Fruit fly (Drosophila melanogaster) whole organism, pupa: ENCODE data around the gene CG15891.
A peak's percentile ranks its signal among the peaks of the same experiment; 100 is the strongest.

Experiments used
- CG10348 ChIP-seq: fragments of 200-800 bp; sonication (Bioruptor generic); IDR thresholded peaks from 2 replicates; pipeline ENCODE4 v1.3.6; 2022; ENCODE audit warnings: missing biosample characterization, missing genetic modification characterization
- CG12605 ChIP-seq: fragments of 200-800 bp; sonication (Bioruptor generic); IDR thresholded peaks from 2 replicates; pipeline ENCODE4 v1.3.6; 2022; ENCODE audit warnings: missing biosample characterization, missing genetic modification characterization
- CG13204 ChIP-seq: fragments of 200-800 bp; sonication (Bioruptor generic); optimal IDR thresholded peaks from 2 replicates; lab custom pipeline; 2018; ENCODE audit warnings: missing biosample characterization, mild to moderate bottlenecking, missing genetic modification characterization, moderate library complexity
- CG14655 ChIP-seq: fragments of 200-800 bp; sonication (Bioruptor generic); optimal IDR thresholded peaks from 3 replicates; lab custom pipeline; 2017; ENCODE audit warnings: mild to moderate bottlenecking, missing biosample characterization, missing genetic modification reagents, missing genetic modification characterization
- CG15710 ChIP-seq: fragments of 200-800 bp; sonication (Bioruptor generic); optimal IDR thresholded peaks from 2 replicates; lab custom pipeline; 2018; ENCODE audit warnings: missing biosample characterization, mild to moderate bottlenecking, missing genetic modification characterization, moderate library complexity
- CG17806 ChIP-seq: fragments of 200-800 bp; sonication (Bioruptor generic); optimal IDR thresholded peaks from 2 replicates; lab custom pipeline; 2018; ENCODE audit warnings: missing biosample characterization, mild to moderate bottlenecking, missing genetic modification characterization, moderate library complexity
- CG32121 ChIP-seq: fragments of 200-800 bp; sonication (Bioruptor generic); IDR thresholded peaks from 2 replicates; pipeline ENCODE4 v1.3.6; 2022; ENCODE audit warnings: missing biosample characterization, missing genetic modification characterization
- CG34367 ChIP-seq: fragments of 200-800 bp; sonication (Bioruptor generic); optimal IDR thresholded peaks from 2 replicates; lab custom pipeline; 2018; ENCODE audit warnings: missing biosample characterization, mild to moderate bottlenecking, missing genetic modification characterization
- CG4496 ChIP-seq: fragments of 200-800 bp; sonication (Bioruptor generic); IDR thresholded peaks from 3 replicates; pipeline ENCODE4 v1.3.6; 2022; ENCODE audit warnings: missing biosample characterization, missing genetic modification characterization
- CG8159 ChIP-seq: fragments of 200-800 bp; sonication (Bioruptor generic); optimal IDR thresholded peaks from 3 replicates; lab custom pipeline; 2018; ENCODE audit warnings: missing biosample characterization, mild to moderate bottlenecking, missing genetic modification characterization, moderate library complexity
- CG8301 ChIP-seq: fragments of 200-800 bp; sonication (Bioruptor generic); optimal IDR thresholded peaks from 2 replicates; lab custom pipeline; 2018; ENCODE audit warnings: missing biosample characterization, mild to moderate bottlenecking, missing genetic modification characterization
- CG9948 ChIP-seq: fragments of 200-800 bp; sonication (Bioruptor generic); optimal IDR thresholded peaks from 2 replicates; lab custom pipeline; 2018; ENCODE audit warnings: missing biosample characterization, mild to moderate bottlenecking, missing genetic modification characterization, moderate library complexity
- D1 ChIP-seq: fragments of 200-800 bp; sonication (Bioruptor generic); optimal IDR thresholded peaks from 2 replicates; lab custom pipeline; 2018; ENCODE audit warnings: missing biosample characterization, mild to moderate bottlenecking, missing genetic modification characterization, moderate library complexity
- EcR ChIP-seq: fragments of 200-800 bp; sonication (Bioruptor generic); optimal IDR thresholded peaks from 3 replicates; lab custom pipeline; 2019; ENCODE audit warnings: missing biosample characterization, missing genetic modification characterization, mild to moderate bottlenecking, moderate library complexity, missing genetic modification reagents
- Ets98B ChIP-seq: fragments of 200-800 bp; sonication (Bioruptor generic); IDR thresholded peaks from 2 replicates; pipeline ENCODE4 v1.3.6; 2022; ENCODE audit warnings: missing biosample characterization, missing genetic modification characterization
- Pif1A ChIP-seq: fragments of 200-800 bp; sonication (Bioruptor generic); optimal IDR thresholded peaks from 3 replicates; lab custom pipeline; 2016; ENCODE audit warnings: missing biosample characterization, missing genetic modification characterization
- Pif1B ChIP-seq: fragments of 200-800 bp; sonication (Bioruptor generic); optimal IDR thresholded peaks from 3 replicates; lab custom pipeline; 2016; ENCODE audit warnings: missing biosample characterization, missing genetic modification characterization
- Snoo ChIP-seq: fragments of 200-800 bp; sonication (Bioruptor generic); optimal IDR thresholded peaks from 3 replicates; lab custom pipeline; 2017; ENCODE audit warnings: missing biosample characterization, mild to moderate bottlenecking, missing genetic modification characterization, inconsistent platforms
- fd96Ca ChIP-seq: fragments of 200-800 bp; sonication (Bioruptor generic); IDR thresholded peaks from 3 replicates; pipeline ENCODE4 v1.3.6; 2022; ENCODE audit warnings: missing biosample characterization, missing genetic modification characterization
- gl ChIP-seq: fragments of 200-800 bp; sonication (Bioruptor generic); optimal IDR thresholded peaks from 2 replicates; lab custom pipeline; 2018; ENCODE audit warnings: missing biosample characterization, mild to moderate bottlenecking, missing genetic modification characterization
- rn ChIP-seq: fragments of 200-800 bp; sonication (Bioruptor generic); IDR thresholded peaks from 2 replicates; pipeline ENCODE4 v1.3.6; 2022; ENCODE audit warnings: missing biosample characterization, missing genetic modification characterization

The CG15891 gene

dm6 chrX:6266092-6266491 is 29.1 kb downstream of the CG15891 start:
- TF ChIP-seq CG4496 (GFP tag; lab: Robert Waterston, UW) (peak; percentile 31; the same call in 1 of the 3 replicates), CG8159 (no peak), CG17806 (tag; lab: Kevin White, UChicago) (no peak)

- TF ChIP-seq CG34367 (tag; lab: Kevin White, UChicago) (peak; percentile 84), CG10348 (GFP tag; lab: Robert Waterston, UW) (peak; percentile 82), Pif1A (GFP tag; lab: Kevin White, UChicago) (peak; percentile 96), CG4496 (GFP tag; lab: Robert Waterston, UW) (peak; percentile 92), EcR (GFP tag; lab: Kevin White, UChicago) (no peak), CG15710 (tag; lab: Kevin White, UChicago) (peak; percentile 86), Pif1B (peak; percentile 91), Snoo (tag; lab: Kevin White, UChicago) (peak; percentile 85), D1 (tag; lab: Kevin White, UChicago) (no peak), rn (GFP tag; lab: Robert Waterston, UW) (peak; percentile 75; the same call in 1 of the 2 replicates), gl (tag; lab: Kevin White, UChicago) (peak; percentile 59), Ets98B (GFP tag; lab: Robert Waterston, UW) (peak; percentile 88), CG9948 (tag; lab: Kevin White, UChicago) (peak; percentile 89), CG32121 (GFP tag; lab: Robert Waterston, UW) (peak; percentile 95), CG13204 (peak; percentile 52), CG8301 (tag; lab: Kevin White, UChicago) (peak; percentile 89), CG8159 (peak; percentile 88), CG14655 (GFP tag; lab: Kevin White, UChicago) (peak; percentile 93), fd96Ca (GFP tag; lab: Robert Waterston, UW) (peak; percentile 96), CG17806 (tag; lab: Kevin White, UChicago) (peak; percentile 84), CG12605 (peak; percentile 85)
Measured at dm6 chrX:6265456-6265877, 29.7 kb downstream of the CG15891 start.

- TF ChIP-seq CG34367 (tag; lab: Kevin White, UChicago) (no peak), fd96Ca (GFP tag; lab: Robert Waterston, UW) (no peak), CG10348 (GFP tag; lab: Robert Waterston, UW) (no peak), CG8301 (tag; lab: Kevin White, UChicago) (no peak)
- TF ChIP-seq, all 21 proteins: peak for 0
Measured at dm6 chrX:6264456-6264855, 30.7 kb downstream of the CG15891 start.

- peak; percentile 69 for TF ChIP-seq CG32121 (GFP tag; lab: Robert Waterston, UW)
- peak; percentile 39 for TF ChIP-seq CG9948 (tag; lab: Kevin White, UChicago)
- TF ChIP-seq CG15710 (tag; lab: Kevin White, UChicago) = peak; percentile 32
- TF ChIP-seq EcR (GFP tag; lab: Kevin White, UChicago) = no peak
- no peak for TF ChIP-seq CG14655 (GFP tag; lab: Kevin White, UChicago)
- TF ChIP-seq Ets98B (GFP tag; lab: Robert Waterston, UW) = peak; percentile 25; the same call in 1 of the 2 replicates
- TF ChIP-seq CG17806 (tag; lab: Kevin White, UChicago) = peak; percentile 21
- TF ChIP-seq D1 (tag; lab: Kevin White, UChicago) = no peak
- peak; percentile 16 for TF ChIP-seq CG34367 (tag; lab: Kevin White, UChicago)
- TF ChIP-seq CG8159 = peak; percentile 32
- TF ChIP-seq rn (GFP tag; lab: Robert Waterston, UW) = 0 out of 2 replicates have a peak, but pooled peaks have one; percentile 15
- TF ChIP-seq Pif1A (GFP tag; lab: Kevin White, UChicago) = peak; percentile 14
- TF ChIP-seq CG12605 = no peak
- 0 out of 3 replicates have a peak, but pooled peaks have one; percentile 48 for TF ChIP-seq fd96Ca (GFP tag; lab: Robert Waterston, UW)
- peak; percentile 57 for TF ChIP-seq CG8301 (tag; lab: Kevin White, UChicago)
Measured at dm6 chrX:6263614-6264130, 31.5 kb downstream of the CG15891 start.

- no peak for TF ChIP-seq CG32121 (GFP tag; lab: Robert Waterston, UW)
- TF ChIP-seq, all 21 proteins: peak for 0
Measured at dm6 chrX:6260900-6261299, 34.2 kb downstream of the CG15891 start, which contains the start of gene Josd. Gene Josd (plus strand): TSS chrX:6261169.

dm6 chrX:6259696-6260095 is 35.4 kb downstream of the CG15891 start:
- no peak for TF ChIP-seq CG10348 (GFP tag; lab: Robert Waterston, UW)
- no peak for TF ChIP-seq EcR (GFP tag; lab: Kevin White, UChicago)
- TF ChIP-seq Snoo (tag; lab: Kevin White, UChicago) = no peak
- TF ChIP-seq CG4496 (GFP tag; lab: Robert Waterston, UW) = no peak
- no peak for TF ChIP-seq CG12605
- TF ChIP-seq Ets98B (GFP tag; lab: Robert Waterston, UW) = no peak
- TF ChIP-seq CG15710 (tag; lab: Kevin White, UChicago) = no peak
- no peak for TF ChIP-seq gl (tag; lab: Kevin White, UChicago)
- no peak for TF ChIP-seq CG8301 (tag; lab: Kevin White, UChicago)
- TF ChIP-seq CG9948 (tag; lab: Kevin White, UChicago) = no peak
- TF ChIP-seq CG32121 (GFP tag; lab: Robert Waterston, UW) = no peak
- TF ChIP-seq Pif1B = no peak
- TF ChIP-seq Pif1A (GFP tag; lab: Kevin White, UChicago) = no peak
- TF ChIP-seq CG8159 = no peak
- TF ChIP-seq CG14655 (GFP tag; lab: Kevin White, UChicago) = no peak
- TF ChIP-seq CG13204 = no peak
- no peak for TF ChIP-seq fd96Ca (GFP tag; lab: Robert Waterston, UW)
